Fruit fly (Drosophila melanogaster) whole organism, embryonic: ENCODE measurements around the gene CG31549.

Source experiments
- Atf3 ChIP-seq: fragments of 200-800 bp; sonication (Bioruptor generic); optimal IDR thresholded peaks from 3 replicates; lab custom pipeline; 2016; ENCODE audit warnings: missing biosample characterization, missing genetic modification characterization
- CG10274 ChIP-seq: fragments of 200-800 bp; sonication (Bioruptor generic); optimal IDR thresholded peaks from 3 replicates; lab custom pipeline; 2017; ENCODE audit warnings: missing biosample characterization, mild to moderate bottlenecking, missing genetic modification characterization
- CG12219 ChIP-seq: fragments of 200-800 bp; sonication (Bioruptor generic); optimal IDR thresholded peaks from 3 replicates; lab custom pipeline; 2018; ENCODE audit warnings: missing biosample characterization, mild to moderate bottlenecking, missing genetic modification characterization
- CG14441 ChIP-seq: fragments of 200-800 bp; sonication (Bioruptor generic); IDR thresholded peaks from 2 replicates; pipeline ENCODE4 v1.3.6; 2022; ENCODE audit warnings: missing biosample characterization, missing genetic modification characterization
- CG14860 ChIP-seq: fragments of 200-800 bp; sonication (Bioruptor generic); IDR thresholded peaks from 3 replicates; pipeline ENCODE4 v1.3.6; 2022; ENCODE audit warnings: missing biosample characterization, missing genetic modification characterization; ENCODE audit not compliant: partially characterized antibody
- CG1603 ChIP-seq: fragments of 200-800 bp; sonication (Bioruptor generic); optimal IDR thresholded peaks from 2 replicates; lab custom pipeline; 2019; ENCODE audit warnings: missing biosample characterization, mild to moderate bottlenecking, missing genetic modification characterization, moderate library complexity
- CG16863 ChIP-seq: fragments of 200-800 bp; sonication (Bioruptor generic); optimal IDR thresholded peaks from 3 replicates; lab custom pipeline; 2016; ENCODE audit warnings: missing biosample characterization, missing genetic modification characterization
- CG1792 ChIP-seq: fragments of 200-800 bp; sonication (Bioruptor generic); optimal IDR thresholded peaks from 2 replicates; lab custom pipeline; 2016; ENCODE audit warnings: missing biosample characterization, missing genetic modification characterization
- CG18599 ChIP-seq: fragments of 200-800 bp; sonication (Bioruptor generic); optimal IDR thresholded peaks from 3 replicates; lab custom pipeline; 2017; ENCODE audit warnings: missing biosample characterization, missing genetic modification characterization, mild to moderate bottlenecking, moderate library complexity, missing genetic modification reagents
- CG18764 ChIP-seq: fragments of 200-800 bp; sonication (Bioruptor generic); optimal IDR thresholded peaks from 3 replicates; lab custom pipeline; 2016; ENCODE audit warnings: missing biosample characterization, missing genetic modification characterization
- CG2129 ChIP-seq: fragments of 200-800 bp; sonication (Bioruptor generic); IDR thresholded peaks from 2 replicates; pipeline ENCODE4 v1.3.6; 2022; ENCODE audit warnings: missing biosample characterization, missing genetic modification characterization; ENCODE audit not compliant: partially characterized antibody
- CG33557 ChIP-seq: fragments of 200-800 bp; sonication (Bioruptor generic); optimal IDR thresholded peaks from 2 replicates; lab custom pipeline; 2019; ENCODE audit warnings: missing biosample characterization, mild to moderate bottlenecking, missing genetic modification characterization, moderate library complexity
- CG34422 ChIP-seq: fragments of 200-800 bp; sonication (Bioruptor generic); IDR thresholded peaks from 3 replicates; pipeline ENCODE4 v1.3.6; 2022; ENCODE audit warnings: missing biosample characterization, missing genetic modification characterization
- CG3995 ChIP-seq: fragments of 200-800 bp; sonication (Bioruptor generic); optimal IDR thresholded peaks from 3 replicates; lab custom pipeline; 2016; ENCODE audit warnings: missing biosample characterization, missing genetic modification characterization
- CG7745 ChIP-seq: fragments of 200-800 bp; sonication (Bioruptor generic); optimal IDR thresholded peaks from 2 replicates; lab custom pipeline; 2018; ENCODE audit warnings: missing biosample characterization, mild to moderate bottlenecking, missing genetic modification characterization, moderate library complexity
- CG7963 ChIP-seq: fragments of 200-800 bp; sonication (Bioruptor generic); IDR thresholded peaks from 3 replicates; pipeline ENCODE4 v1.3.6; 2022; ENCODE audit warnings: missing biosample characterization, missing genetic modification characterization; ENCODE audit not compliant: partially characterized antibody
- CG8290 ChIP-seq, 3 experiments: fragments of 200-800 bp; sonication (Bioruptor generic); optimal IDR thresholded peaks; 2 replicates each; lab custom pipeline; 2016 to 2019; ENCODE audit warnings: missing biosample characterization in 3 of 3, missing genetic modification characterization in 3 of 3, mild to moderate bottlenecking in 2 of 3, moderate library complexity in 1 of 3
- CG9932 ChIP-seq: fragments of 200-800 bp; sonication (Bioruptor generic); IDR thresholded peaks from 2 replicates; pipeline ENCODE4 v1.3.6; 2022; ENCODE audit warnings: missing biosample characterization, missing genetic modification characterization
- D ChIP-seq, 2 experiments: fragments of 200-800 bp in 1 of 2; fragments of >200 bp in 1 of 2; sonication (Bioruptor generic) in 1 of 2; optimal IDR thresholded peaks; 2 replicates in 1 of 2; 3 replicates in 1 of 2; lab custom pipeline; 2017; ENCODE audit warnings: mild to moderate bottlenecking in 1 of 2, missing biosample characterization in 1 of 2, missing genetic modification characterization in 1 of 2, missing genetic modification reagents in 1 of 2
- Dref ChIP-seq: fragments of 200-800 bp; sonication (Bioruptor generic); IDR thresholded peaks from 2 replicates; pipeline ENCODE4 v1.3.6; 2022; ENCODE audit warnings: missing biosample characterization, missing genetic modification characterization
- Hr51 ChIP-seq, 2 experiments: fragments of 200-800 bp; sonication (Bioruptor generic); optimal IDR thresholded peaks; 2 replicates in 1 of 2; 3 replicates in 1 of 2; lab custom pipeline; 2016 to 2018; ENCODE audit warnings: missing biosample characterization in 2 of 2, missing genetic modification characterization in 2 of 2, mild to moderate bottlenecking in 1 of 2, moderate library complexity in 1 of 2
- Med ChIP-seq: fragments of 200-800 bp; sonication (Bioruptor generic); peaks from one replicate; lab custom pipeline; 2016; ENCODE audit warnings: missing biosample characterization, missing genetic modification characterization, mild to moderate bottlenecking, inconsistent platforms, moderate library complexity
- NC2α ChIP-seq: fragments of 200-800 bp; sonication (Bioruptor generic); optimal IDR thresholded peaks from 2 replicates; lab custom pipeline; 2016; ENCODE audit warnings: missing biosample characterization, missing genetic modification characterization
- Nf-YB ChIP-seq: fragments of 200-800 bp; sonication (Bioruptor generic); optimal IDR thresholded peaks from 3 replicates; lab custom pipeline; 2019; ENCODE audit warnings: missing biosample characterization, mild to moderate bottlenecking, missing genetic modification characterization, moderate library complexity
- Oaz ChIP-seq: fragments of 200-800 bp; sonication (Bioruptor generic); IDR thresholded peaks from 2 replicates; pipeline ENCODE4 v1.3.6; 2022; ENCODE audit warnings: missing biosample characterization, missing genetic modification characterization
- Pdp1 ChIP-seq, 2 experiments: fragments of 200-800 bp; sonication (Bioruptor generic); optimal IDR thresholded peaks; 3 replicates each; lab custom pipeline; 2016; ENCODE audit warnings: missing biosample characterization in 2 of 2, missing genetic modification characterization in 2 of 2, mild to moderate bottlenecking in 1 of 2, moderate library complexity in 1 of 2
- Sry-δ ChIP-seq: fragments of 200-800 bp; sonication (Bioruptor generic); optimal IDR thresholded peaks from 2 replicates; lab custom pipeline; 2016; ENCODE audit warnings: missing biosample characterization, missing genetic modification characterization
- Xbp1 ChIP-seq: fragments of 200-800 bp; sonication (Bioruptor generic); optimal IDR thresholded peaks from 3 replicates; lab custom pipeline; 2016; ENCODE audit warnings: missing biosample characterization, mild to moderate bottlenecking, missing genetic modification characterization
- ac ChIP-seq: fragments of 200-800 bp; sonication (Bioruptor generic); optimal IDR thresholded peaks from 3 replicates; lab custom pipeline; 2017; ENCODE audit warnings: missing biosample characterization, mild to moderate bottlenecking, missing genetic modification characterization
- amos ChIP-seq: fragments of 200-800 bp; sonication (Bioruptor generic); IDR thresholded peaks from 2 replicates; pipeline ENCODE4 v1.3.6; 2022; ENCODE audit warnings: missing biosample characterization, missing genetic modification characterization; ENCODE audit not compliant: partially characterized antibody
- ara ChIP-seq: fragments of 200-800 bp; sonication (Bioruptor generic); IDR thresholded peaks from 2 replicates; pipeline ENCODE4 v1.3.6; 2022; ENCODE audit warnings: missing biosample characterization, missing genetic modification characterization
- ase ChIP-seq: fragments of 200-800 bp; sonication (Bioruptor generic); IDR thresholded peaks from 3 replicates; pipeline ENCODE4 v1.3.6; 2022; ENCODE audit warnings: missing biosample characterization, missing genetic modification characterization
- bbx ChIP-seq: fragments of 200-800 bp; sonication (Bioruptor generic); IDR thresholded peaks from 2 replicates; pipeline ENCODE4 v1.3.6; 2022; ENCODE audit warnings: missing biosample characterization, missing genetic modification characterization; ENCODE audit not compliant: partially characterized antibody
- btn ChIP-seq: fragments of 200-800 bp; sonication (Bioruptor generic); optimal IDR thresholded peaks from 2 replicates; lab custom pipeline; 2016; ENCODE audit warnings: missing biosample characterization, missing genetic modification characterization
- chif ChIP-seq, 2 experiments: fragments of 200-800 bp; sonication (Bioruptor generic); optimal IDR thresholded peaks; 3 replicates each; lab custom pipeline; 2016; ENCODE audit warnings: missing biosample characterization in 2 of 2, missing genetic modification characterization in 2 of 2
- chinmo ChIP-seq: fragments of 200-800 bp; sonication (Bioruptor generic); IDR thresholded peaks from 4 replicates; pipeline ENCODE4 v1.3.6; 2022; ENCODE audit warnings: missing biosample characterization, missing genetic modification characterization; ENCODE audit not compliant: partially characterized antibody
- crp ChIP-seq, 2 experiments: fragments of 200-800 bp; sonication (Bioruptor generic); optimal IDR thresholded peaks; 2 replicates in 1 of 2; 3 replicates in 1 of 2; lab custom pipeline; 2017; ENCODE audit warnings: missing biosample characterization in 2 of 2, missing genetic modification characterization in 2 of 2, mild to moderate bottlenecking in 1 of 2, moderate library complexity in 1 of 2
- cwo ChIP-seq: fragments of 200-800 bp; sonication (Bioruptor generic); optimal IDR thresholded peaks from 3 replicates; lab custom pipeline; 2017; ENCODE audit warnings: missing biosample characterization, missing genetic modification characterization, mild to moderate bottlenecking, moderate library complexity, missing genetic modification reagents
- dpn ChIP-seq, 2 experiments: fragments of 200-800 bp; sonication (Bioruptor generic); optimal IDR thresholded peaks; 3 replicates each; lab custom pipeline; 2016; ENCODE audit warnings: missing biosample characterization in 2 of 2, missing genetic modification characterization in 2 of 2
- hbn ChIP-seq: fragments of 200-800 bp; sonication (Bioruptor generic); IDR thresholded peaks from 2 replicates; pipeline ENCODE4 v1.3.6; 2022; ENCODE audit warnings: missing biosample characterization, missing genetic modification characterization; ENCODE audit not compliant: partially characterized antibody
- mam ChIP-seq: fragments of 200-800 bp; sonication (Bioruptor generic); optimal IDR thresholded peaks from 3 replicates; lab custom pipeline; 2016; ENCODE audit warnings: missing biosample characterization, missing genetic modification characterization
- mld ChIP-seq: fragments of 200-800 bp; sonication (Bioruptor generic); IDR thresholded peaks from 3 replicates; pipeline ENCODE4 v1.3.6; 2022; ENCODE audit warnings: missing biosample characterization, missing genetic modification characterization; ENCODE audit not compliant: partially characterized antibody
- peb ChIP-seq: fragments of 200-800 bp; sonication (Bioruptor generic); IDR thresholded peaks from 2 replicates; pipeline ENCODE4 v1.3.6; 2022; ENCODE audit warnings: missing biosample characterization, missing genetic modification characterization
- pzg ChIP-seq: fragments of 200-800 bp; sonication (Bioruptor generic); optimal IDR thresholded peaks from 3 replicates; lab custom pipeline; 2018; ENCODE audit warnings: missing biosample characterization, mild to moderate bottlenecking, missing genetic modification characterization, moderate library complexity
- row ChIP-seq: fragments of 200-800 bp; sonication (Bioruptor generic); IDR thresholded peaks from 3 replicates; pipeline ENCODE4 v1.3.6; 2022; ENCODE audit warnings: missing biosample characterization, missing genetic modification characterization
- seq ChIP-seq: fragments of 200-800 bp; sonication (Bioruptor generic); IDR thresholded peaks from 2 replicates; pipeline ENCODE4 v1.3.6; 2022; ENCODE audit warnings: missing biosample characterization, missing genetic modification characterization
- vnd ChIP-seq: fragments of 200-800 bp; sonication (Bioruptor generic); IDR thresholded peaks from 3 replicates; pipeline ENCODE4 v1.3.6; 2022; ENCODE audit warnings: missing biosample characterization, missing genetic modification characterization; ENCODE audit not compliant: partially characterized antibody
- zen2 ChIP-seq: fragments of 200-800 bp; sonication (Bioruptor generic); IDR thresholded peaks from 3 replicates; pipeline ENCODE4 v1.3.6; 2022; ENCODE audit warnings: missing biosample characterization, missing genetic modification characterization; ENCODE audit not compliant: partially characterized antibody

CG31549 gene

dm6 chr3R:5659829-5660197 lies 27.8 kb downstream of the CG31549 start, which contains the start of gene CG2182:
Gene CG2182 (minus strand): TSS chr3R:5659912.
- peak; percentile 65; the same call in 2 of the 3 replicates for TF ChIP-seq CG7963
- TF ChIP-seq CG1792 (GFP tag; lab: Kevin White, UChicago) = peak; percentile 8
- TF ChIP-seq CG18599 (GFP tag; lab: Kevin White, UChicago) = peak; percentile 18
- TF ChIP-seq Dref (GFP tag; lab: Robert Waterston, UW) = peak; percentile 56
- TF ChIP-seq D (optimal IDR thresholded peaks at IDR 0.05; lab: Kevin White, UChicago) = no peak
- TF ChIP-seq D (GFP tag; optimal IDR thresholded peaks at IDR 0.05; lab: Kevin White, UChicago) = no peak
- TF ChIP-seq Med (GFP tag; lab: Kevin White, UChicago) = peak; percentile 10
- peak; percentile 58; the same call in 2 of the 3 replicates for TF ChIP-seq mld (GFP tag; lab: Robert Waterston, UW)
- no peak for TF ChIP-seq chif (GFP tag; optimal IDR thresholded peaks at IDR 0.05; lab: Kevin White, UChicago)
- peak; percentile 74 for TF ChIP-seq row
- TF ChIP-seq Sry-δ (GFP tag; lab: Kevin White, UChicago) = peak; percentile 53
- TF ChIP-seq CG34422 (GFP tag; lab: Robert Waterston, UW) = no peak
- no peak for TF ChIP-seq Atf3 (GFP tag; lab: Kevin White, UChicago)
- TF ChIP-seq CG16863 = no peak
- TF ChIP-seq CG12219 (GFP tag; lab: Kevin White, UChicago) = no peak
- TF ChIP-seq CG1603 = peak; percentile 44
- TF ChIP-seq zen2 (GFP tag; lab: Robert Waterston, UW) = peak; percentile 47; the same call in 2 of the 3 replicates
- peak; percentile 39 for TF ChIP-seq pzg
- TF ChIP-seq CG14441 (GFP tag; lab: Robert Waterston, UW) = no peak
- no peak for TF ChIP-seq btn (GFP tag; lab: Kevin White, UChicago)
- TF ChIP-seq dpn (GFP tag; optimal IDR thresholded peaks at IDR 0.05; lab: Kevin White, UChicago) = peak in 1 of 2 experiments; percentile 1
- TF ChIP-seq Xbp1 = no peak
- peak; percentile 86 for TF ChIP-seq amos (GFP tag; lab: Robert Waterston, UW)
- no peak for TF ChIP-seq ac (GFP tag; lab: Kevin White, UChicago)
- no peak for TF ChIP-seq NC2α (GFP tag; lab: Kevin White, UChicago)
- TF ChIP-seq CG33557 (GFP tag; lab: Kevin White, UChicago) = peak; percentile 17
- peak; percentile 42 for TF ChIP-seq vnd (GFP tag; lab: Robert Waterston, UW)
- peak; percentile 6; the same call in 1 of the 4 replicates for TF ChIP-seq chinmo
- TF ChIP-seq cwo (GFP tag; lab: Kevin White, UChicago) = no peak
- TF ChIP-seq Nf-YB (GFP tag; lab: Kevin White, UChicago) = no peak
- TF ChIP-seq CG8290 (GFP tag; optimal IDR thresholded peaks at IDR 0.05; lab: Kevin White, UChicago) = no peak
- peak; percentile 48 to 50 for TF ChIP-seq CG8290 (tag; optimal IDR thresholded peaks at IDR 0.05; lab: Kevin White, UChicago)
- peak; percentile 43 for TF ChIP-seq CG14860 (GFP tag; lab: Robert Waterston, UW)
- TF ChIP-seq ase (GFP tag; lab: Robert Waterston, UW) = no peak
- peak; percentile 11 for TF ChIP-seq mam (GFP tag; lab: Kevin White, UChicago)
- peak; percentile 14 for TF ChIP-seq hbn
- TF ChIP-seq CG3995 (GFP tag; lab: Kevin White, UChicago) = peak; percentile 84
- no peak for TF ChIP-seq Oaz (GFP tag; lab: Robert Waterston, UW)
- no peak for TF ChIP-seq Hr51 (GFP tag; optimal IDR thresholded peaks at IDR 0.05; lab: Kevin White, UChicago)
- TF ChIP-seq CG7745 (tag; lab: Kevin White, UChicago) = no peak
- peak; percentile 41; the same call in 1 of the 2 replicates for TF ChIP-seq CG9932 (GFP tag; lab: Robert Waterston, UW)
- TF ChIP-seq CG2129 (GFP tag; lab: Robert Waterston, UW) = peak; percentile 39; the same call in 1 of the 2 replicates
- no peak for TF ChIP-seq peb
- no peak for TF ChIP-seq seq
- peak; percentile 25 for TF ChIP-seq CG18764 (GFP tag; lab: Kevin White, UChicago)
- TF ChIP-seq CG10274 = no peak
- no peak for TF ChIP-seq crp (GFP tag; optimal IDR thresholded peaks at IDR 0.05; lab: Kevin White, UChicago)
- TF ChIP-seq ara (GFP tag; lab: Robert Waterston, UW) = no peak
- TF ChIP-seq bbx (GFP tag; lab: Robert Waterston, UW) = peak; percentile 90
- TF ChIP-seq Pdp1 (GFP tag; optimal IDR thresholded peaks at IDR 0.05; lab: Kevin White, UChicago) = peak in 1 of 2 experiments; percentile 33
